Fruit fly (Drosophila melanogaster) whole organism, embryonic: ENCODE results near the gene vers.
A peak's percentile ranks its signal among the peaks of the same experiment; 100 is the strongest.

ENCODE experiments used
- Abd-B ChIP-seq: fragments of 200-800 bp; sonication (Bioruptor generic); optimal IDR thresholded peaks from 2 replicates; lab custom pipeline; 2018; ENCODE audit warnings: missing biosample characterization, mild to moderate bottlenecking, missing genetic modification characterization, moderate library complexity
- Atf-2 ChIP-seq: fragments of 200-800 bp; sonication (Bioruptor generic); optimal IDR thresholded peaks from 2 replicates; lab custom pipeline; 2016; ENCODE audit warnings: missing biosample characterization, missing genetic modification characterization
- Blimp-1 ChIP-seq: fragments of 200-800 bp; sonication (Bioruptor generic); optimal IDR thresholded peaks from 3 replicates; lab custom pipeline; 2018; ENCODE audit warnings: missing biosample characterization, missing genetic modification characterization, mild to moderate bottlenecking, moderate library complexity, missing genetic modification reagents
- CG10565 ChIP-seq: fragments of 200-800 bp; sonication (Bioruptor generic); optimal IDR thresholded peaks from 3 replicates; lab custom pipeline; 2016; ENCODE audit warnings: missing biosample characterization, mild to moderate bottlenecking, missing genetic modification characterization
- CG10979 ChIP-seq: fragments of 200-800 bp; sonication (Bioruptor generic); optimal IDR thresholded peaks from 2 replicates; lab custom pipeline; 2018; ENCODE audit warnings: missing biosample characterization, mild to moderate bottlenecking, missing genetic modification characterization, moderate library complexity
- CG11504 ChIP-seq: fragments of 200-800 bp; sonication (Bioruptor generic); optimal IDR thresholded peaks from 3 replicates; lab custom pipeline; 2019; ENCODE audit warnings: missing biosample characterization, mild to moderate bottlenecking, missing genetic modification characterization, moderate library complexity
- CG11723 ChIP-seq: fragments of 200-800 bp; sonication (Bioruptor generic); optimal IDR thresholded peaks from 2 replicates; lab custom pipeline; 2017; ENCODE audit warnings: missing biosample characterization, mild to moderate bottlenecking, missing genetic modification characterization
- CG14710 ChIP-seq: fragments of 200-800 bp; sonication (Bioruptor generic); optimal IDR thresholded peaks from 3 replicates; lab custom pipeline; 2019; ENCODE audit warnings: missing biosample characterization, mild to moderate bottlenecking, missing genetic modification characterization, moderate library complexity
- CG17361 ChIP-seq: fragments of 200-800 bp; sonication (Bioruptor generic); IDR thresholded peaks from 3 replicates; pipeline ENCODE4 v1.3.6; 2022; ENCODE audit warnings: missing biosample characterization, missing genetic modification characterization
- CG17568 ChIP-seq: fragments of 200-800 bp; sonication (Bioruptor generic); optimal IDR thresholded peaks from 2 replicates; lab custom pipeline; 2018; ENCODE audit warnings: missing biosample characterization, mild to moderate bottlenecking, missing genetic modification characterization, moderate library complexity
- CG17829 ChIP-seq: fragments of 200-800 bp; optimal IDR thresholded peaks from 2 replicates; lab custom pipeline; 2019; ENCODE audit warnings: missing biosample characterization, mild to moderate bottlenecking, missing genetic modification characterization, moderate library complexity
- CG18262 ChIP-seq: fragments of 200-800 bp; optimal IDR thresholded peaks from 3 replicates; lab custom pipeline; 2019; ENCODE audit warnings: missing biosample characterization, mild to moderate bottlenecking, missing genetic modification characterization, moderate library complexity
- CG8924 ChIP-seq: fragments of 200-800 bp; optimal IDR thresholded peaks from 3 replicates; lab custom pipeline; 2019; ENCODE audit warnings: missing biosample characterization, mild to moderate bottlenecking, missing genetic modification characterization, moderate library complexity
- CG9817 ChIP-seq: fragments of 200-800 bp; sonication (Bioruptor generic); optimal IDR thresholded peaks from 2 replicates; lab custom pipeline; 2018; ENCODE audit warnings: missing biosample characterization, mild to moderate bottlenecking, missing genetic modification characterization, moderate library complexity
- D ChIP-seq, 2 experiments: fragments of 200-800 bp in 1 of 2; fragments of >200 bp in 1 of 2; sonication (Bioruptor generic) in 1 of 2; optimal IDR thresholded peaks; 2 replicates in 1 of 2; 3 replicates in 1 of 2; lab custom pipeline; 2017; ENCODE audit warnings: mild to moderate bottlenecking in 1 of 2, missing biosample characterization in 1 of 2, missing genetic modification characterization in 1 of 2, missing genetic modification reagents in 1 of 2
- Deaf1 ChIP-seq: fragments of 200-800 bp; optimal IDR thresholded peaks from 3 replicates; lab custom pipeline; 2019; ENCODE audit warnings: missing biosample characterization, mild to moderate bottlenecking, missing genetic modification characterization, moderate library complexity
- Fer3 ChIP-seq: fragments of 200-800 bp; sonication (Bioruptor generic); optimal IDR thresholded peaks from 2 replicates; lab custom pipeline; 2018; ENCODE audit warnings: missing biosample characterization, mild to moderate bottlenecking, missing genetic modification characterization, moderate library complexity
- Lhr ChIP-seq: fragments of 200-800 bp; sonication (Bioruptor generic); optimal IDR thresholded peaks from 3 replicates; lab custom pipeline; 2017; ENCODE audit warnings: mild to moderate bottlenecking, missing biosample characterization, missing genetic modification reagents, missing genetic modification characterization
- Med ChIP-seq: fragments of 200-800 bp; sonication (Bioruptor generic); peaks from one replicate; lab custom pipeline; 2016; ENCODE audit warnings: missing biosample characterization, missing genetic modification characterization, mild to moderate bottlenecking, inconsistent platforms, moderate library complexity
- NC2α ChIP-seq: fragments of 200-800 bp; sonication (Bioruptor generic); optimal IDR thresholded peaks from 2 replicates; lab custom pipeline; 2016; ENCODE audit warnings: missing biosample characterization, missing genetic modification characterization
- Nf-YA ChIP-seq: fragments of 200-800 bp; sonication (Bioruptor generic); IDR thresholded peaks from 2 replicates; pipeline ENCODE4 v1.3.6; 2022; ENCODE audit warnings: missing biosample characterization, missing genetic modification characterization
- Nf-YC ChIP-seq: fragments of 200-800 bp; optimal IDR thresholded peaks from 3 replicates; lab custom pipeline; 2019; ENCODE audit warnings: missing biosample characterization, mild to moderate bottlenecking, missing genetic modification characterization, moderate library complexity
- Pdp1 ChIP-seq, 2 experiments: fragments of 200-800 bp; sonication (Bioruptor generic); optimal IDR thresholded peaks; 3 replicates each; lab custom pipeline; 2016; ENCODE audit warnings: missing biosample characterization in 2 of 2, missing genetic modification characterization in 2 of 2, mild to moderate bottlenecking in 1 of 2, moderate library complexity in 1 of 2
- Sox100B ChIP-seq: fragments of 200-800 bp; sonication (Bioruptor generic); optimal IDR thresholded peaks from 3 replicates; lab custom pipeline; 2018; ENCODE audit warnings: missing biosample characterization, mild to moderate bottlenecking, missing genetic modification characterization
- abd-A ChIP-seq: fragments of 200-800 bp; sonication (Bioruptor generic); optimal IDR thresholded peaks from 3 replicates; lab custom pipeline; 2019; ENCODE audit warnings: missing biosample characterization, mild to moderate bottlenecking, missing genetic modification characterization, moderate library complexity
- cg ChIP-seq: fragments of 200-800 bp; sonication (Bioruptor generic); optimal IDR thresholded peaks from 3 replicates; lab custom pipeline; 2019; ENCODE audit warnings: missing biosample characterization, mild to moderate bottlenecking, missing genetic modification characterization, moderate library complexity
- chinmo ChIP-seq: fragments of 200-800 bp; sonication (Bioruptor generic); IDR thresholded peaks from 4 replicates; pipeline ENCODE4 v1.3.6; 2022; ENCODE audit warnings: missing biosample characterization, missing genetic modification characterization; ENCODE audit not compliant: partially characterized antibody
- crol ChIP-seq: fragments of 200-800 bp; sonication (Bioruptor generic); IDR thresholded peaks from 2 replicates; pipeline ENCODE4 v1.3.6; 2022; ENCODE audit warnings: missing biosample characterization, missing genetic modification characterization
- cwo ChIP-seq: fragments of 200-800 bp; sonication (Bioruptor generic); optimal IDR thresholded peaks from 3 replicates; lab custom pipeline; 2017; ENCODE audit warnings: missing biosample characterization, missing genetic modification characterization, mild to moderate bottlenecking, moderate library complexity, missing genetic modification reagents
- dm ChIP-seq: fragments of 200-800 bp; sonication (Bioruptor generic); optimal IDR thresholded peaks from 3 replicates; lab custom pipeline; 2016; ENCODE audit warnings: missing biosample characterization, missing genetic modification characterization
- dmrt11E ChIP-seq: fragments of 200-800 bp; sonication (Bioruptor generic); optimal IDR thresholded peaks from 3 replicates; lab custom pipeline; 2018; ENCODE audit warnings: missing biosample characterization, mild to moderate bottlenecking, missing genetic modification characterization, moderate library complexity
- eve ChIP-seq, 2 experiments: fragments of >200 bp; optimal IDR thresholded peaks; 2 replicates each; lab custom pipeline; 2017; ENCODE audit warnings: missing biosample characterization in 2 of 2, missing genetic modification characterization in 2 of 2
- eyg ChIP-seq: fragments of 200-800 bp; sonication (Bioruptor generic); optimal IDR thresholded peaks from 3 replicates; lab custom pipeline; 2016; ENCODE audit warnings: missing biosample characterization, missing genetic modification characterization
- fd102C ChIP-seq: fragments of 200-800 bp; sonication (Bioruptor generic); optimal IDR thresholded peaks from 2 replicates; lab custom pipeline; 2018; ENCODE audit warnings: missing biosample characterization, mild to moderate bottlenecking, missing genetic modification characterization, moderate library complexity
- ftz-f1 ChIP-seq: fragments of 200-800 bp; sonication (Bioruptor generic); optimal IDR thresholded peaks from 2 replicates; lab custom pipeline; 2016; ENCODE audit warnings: missing biosample characterization, missing genetic modification characterization
- kni ChIP-seq: fragments of 200-800 bp; sonication (Bioruptor generic); optimal IDR thresholded peaks from 3 replicates; lab custom pipeline; 2017; ENCODE audit warnings: mild to moderate bottlenecking, missing biosample characterization, missing genetic modification reagents, missing genetic modification characterization
- lbe ChIP-seq: fragments of 200-800 bp; sonication (Bioruptor generic); optimal IDR thresholded peaks from 2 replicates; lab custom pipeline; 2016; ENCODE audit warnings: missing biosample characterization, mild to moderate bottlenecking, missing genetic modification characterization
- nmo ChIP-seq: fragments of 200-800 bp; sonication (Bioruptor generic); optimal IDR thresholded peaks from 2 replicates; lab custom pipeline; 2018; ENCODE audit warnings: missing biosample characterization, mild to moderate bottlenecking, missing genetic modification characterization, moderate library complexity
- nom ChIP-seq: fragments of 200-800 bp; sonication (Bioruptor generic); optimal IDR thresholded peaks from 2 replicates; lab custom pipeline; 2017; ENCODE audit warnings: missing biosample characterization, missing genetic modification characterization, mild to moderate bottlenecking, moderate library complexity, missing genetic modification reagents
- oc ChIP-seq: fragments of 200-800 bp; sonication (Bioruptor generic); optimal IDR thresholded peaks from 2 replicates; lab custom pipeline; 2018; ENCODE audit warnings: missing biosample characterization, mild to moderate bottlenecking, missing genetic modification characterization, moderate library complexity
- onecut ChIP-seq: fragments of 200-800 bp; sonication (Bioruptor generic); IDR thresholded peaks from 2 replicates; pipeline ENCODE4 v1.3.6; 2022; ENCODE audit warnings: missing biosample characterization, missing genetic modification characterization
- org-1 ChIP-seq: fragments of 200-800 bp; sonication (Bioruptor generic); optimal IDR thresholded peaks from 2 replicates; lab custom pipeline; 2017; ENCODE audit warnings: missing biosample characterization, missing genetic modification characterization
- phol ChIP-seq: fragments of 200-800 bp; sonication (Bioruptor generic); optimal IDR thresholded peaks from 3 replicates; lab custom pipeline; 2018; ENCODE audit warnings: missing biosample characterization, mild to moderate bottlenecking, missing genetic modification characterization, moderate library complexity
- psq ChIP-seq: fragments of 200-800 bp; sonication (Bioruptor generic); optimal IDR thresholded peaks from 2 replicates; lab custom pipeline; 2017; ENCODE audit warnings: missing biosample characterization, missing genetic modification characterization
- sens ChIP-seq: fragments of 200-800 bp; sonication (Bioruptor generic); peaks from one replicate; lab custom pipeline; 2016; ENCODE audit warnings: missing biosample characterization, missing genetic modification characterization
- sisA ChIP-seq: fragments of 200-800 bp; sonication (Bioruptor generic); IDR thresholded peaks from 2 replicates; pipeline ENCODE4 v1.3.6; 2022; ENCODE audit warnings: missing biosample characterization, missing genetic modification characterization
- slbo ChIP-seq: fragments of 200-800 bp; sonication (Bioruptor generic); IDR thresholded peaks from 2 replicates; pipeline ENCODE4 v1.3.6; 2022; ENCODE audit warnings: missing biosample characterization, missing genetic modification characterization
- vvl ChIP-seq: fragments of 200-800 bp; sonication (Bioruptor generic); IDR thresholded peaks from 2 replicates; pipeline ENCODE4 v1.3.6; 2022; ENCODE audit warnings: missing biosample characterization, missing genetic modification characterization

The vers gene

dm6 chr3L:12090184-12090897 is 25.6 kb upstream of the vers start (continued):
- TF ChIP-seq Med (GFP tag; lab: Kevin White, UChicago) (peak; percentile 72), CG11723 (GFP tag; lab: Kevin White, UChicago) (no peak), Deaf1 (tag; lab: Kevin White, UChicago) (peak; percentile 16), CG17361 (GFP tag; lab: Robert Waterston, UW) (peak; percentile 24; the same call in 1 of the 3 replicates), Nf-YA (GFP tag; lab: Robert Waterston, UW) (no peak), Blimp-1 (peak; percentile 13), nmo (GFP tag; lab: Kevin White, UChicago) (peak; percentile 13), NC2α (GFP tag; lab: Kevin White, UChicago) (no peak), psq (peak; percentile 53), CG10979 (tag; lab: Kevin White, UChicago) (peak; percentile 9), org-1 (GFP tag; lab: Kevin White, UChicago) (no peak), Lhr (GFP tag; lab: Kevin White, UChicago) (no peak), sens (GFP tag; lab: Kevin White, UChicago) (peak; percentile 44), Nf-YC (tag; lab: Kevin White, UChicago) (no peak), D (optimal IDR thresholded peaks at IDR 0.05; lab: Kevin White, UChicago) (no peak), D (GFP tag; optimal IDR thresholded peaks at IDR 0.05; lab: Kevin White, UChicago) (peak; percentile 11), phol (tag; lab: Kevin White, UChicago) (peak; percentile 34), abd-A (tag; lab: Kevin White, UChicago) (peak; percentile 48), crol (GFP tag; lab: Robert Waterston, UW) (peak; percentile 72; the same call in 1 of the 2 replicates), Atf-2 (no peak), CG18262 (peak; percentile 94), CG11504 (peak; percentile 53), dm (peak; percentile 19), fd102C (GFP tag; lab: Kevin White, UChicago) (no peak), dmrt11E (tag; lab: Kevin White, UChicago) (no peak), CG9817 (no peak), cg (peak; percentile 75), CG8924 (peak; percentile 15), CG10565 (GFP tag; lab: Kevin White, UChicago) (no peak), cwo (GFP tag; lab: Kevin White, UChicago) (peak; percentile 78), ftz-f1 (GFP tag; lab: Kevin White, UChicago) (no peak), eyg (GFP tag; lab: Kevin White, UChicago) (no peak), Fer3 (no peak), Pdp1 (GFP tag; optimal IDR thresholded peaks at IDR 0.05; lab: Kevin White, UChicago) (peak in 1 of 2 experiments; percentile 23), vvl (peak; percentile 71), CG17829 (tag; lab: Kevin White, UChicago) (peak; percentile 12), sisA (GFP tag; lab: Robert Waterston, UW) (no peak), lbe (no peak), eve (GFP tag; optimal IDR thresholded peaks at IDR 0.05; lab: Kevin White, UChicago) (peak in 1 of 2 experiments; percentile 47), chinmo (GFP tag; lab: Robert Waterston, UW) (peak; percentile 63; the same call in 2 of the 4 replicates), nom (GFP tag; lab: Kevin White, UChicago) (peak; percentile 39), kni (GFP tag; lab: Kevin White, UChicago) (peak; percentile 76), CG17568 (GFP tag; lab: Kevin White, UChicago) (no peak), oc (tag; lab: Kevin White, UChicago) (peak; percentile 93), Sox100B (GFP tag; lab: Kevin White, UChicago) (peak; percentile 31), onecut (GFP tag; lab: Robert Waterston, UW) (no peak), Abd-B (GFP tag; lab: Kevin White, UChicago) (no peak), CG14710 (peak; percentile 9), slbo (no peak)
